Fruit fly (Drosophila melanogaster) whole organism, embryonic: ENCODE data around the gene Paris.

ENCODE experiments used
- BEAF-32 ChIP-seq: fragments of 200-800 bp; sonication (Bioruptor generic); optimal IDR thresholded peaks from 3 replicates; lab custom pipeline; 2017; ENCODE audit warnings: missing biosample characterization, missing genetic modification characterization, mild to moderate bottlenecking, moderate library complexity, missing genetic modification reagents
- CG10462 ChIP-seq: fragments of 200-800 bp; sonication (Bioruptor generic); optimal IDR thresholded peaks from 2 replicates; lab custom pipeline; 2016; ENCODE audit warnings: missing biosample characterization, missing genetic modification characterization
- CG10979 ChIP-seq: fragments of 200-800 bp; sonication (Bioruptor generic); optimal IDR thresholded peaks from 2 replicates; lab custom pipeline; 2018; ENCODE audit warnings: missing biosample characterization, mild to moderate bottlenecking, missing genetic modification characterization, moderate library complexity
- CG12071 ChIP-seq: fragments of 200-800 bp; sonication (Bioruptor generic); optimal IDR thresholded peaks from 3 replicates; lab custom pipeline; 2018; ENCODE audit warnings: missing biosample characterization, mild to moderate bottlenecking, missing genetic modification characterization
- CG13296 ChIP-seq: fragments of 200-800 bp; sonication (Bioruptor generic); optimal IDR thresholded peaks from 3 replicates; lab custom pipeline; 2018; ENCODE audit warnings: missing biosample characterization, mild to moderate bottlenecking, missing genetic modification characterization
- CG14710 ChIP-seq: fragments of 200-800 bp; sonication (Bioruptor generic); optimal IDR thresholded peaks from 3 replicates; lab custom pipeline; 2019; ENCODE audit warnings: missing biosample characterization, mild to moderate bottlenecking, missing genetic modification characterization, moderate library complexity
- CG15479 ChIP-seq: fragments of 200-800 bp; sonication (Bioruptor generic); optimal IDR thresholded peaks from 3 replicates; lab custom pipeline; 2019; ENCODE audit warnings: missing biosample characterization, mild to moderate bottlenecking, missing genetic modification characterization, moderate library complexity
- CG15514 ChIP-seq: fragments of 200-800 bp; sonication (Bioruptor generic); optimal IDR thresholded peaks from 3 replicates; lab custom pipeline; 2017; ENCODE audit warnings: missing biosample characterization, missing genetic modification characterization, mild to moderate bottlenecking, moderate library complexity, missing genetic modification reagents
- CG17612 ChIP-seq: fragments of 200-800 bp; sonication (Bioruptor generic); IDR thresholded peaks from 2 replicates; pipeline ENCODE4 v1.3.6; 2022; ENCODE audit warnings: missing biosample characterization, missing genetic modification characterization
- CG2116 ChIP-seq: fragments of 200-800 bp; sonication (Bioruptor generic); optimal IDR thresholded peaks from 3 replicates; lab custom pipeline; 2018; ENCODE audit warnings: missing biosample characterization, mild to moderate bottlenecking, missing genetic modification characterization
- CG31365 ChIP-seq: fragments of 200-800 bp; sonication (Bioruptor generic); optimal IDR thresholded peaks from 2 replicates; lab custom pipeline; 2018; ENCODE audit warnings: missing biosample characterization, mild to moderate bottlenecking, missing genetic modification characterization
- CG34224 ChIP-seq: fragments of 200-800 bp; sonication (Bioruptor generic); IDR thresholded peaks from 3 replicates; pipeline ENCODE4 v1.3.6; 2022; ENCODE audit warnings: missing biosample characterization, missing genetic modification characterization; ENCODE audit not compliant: partially characterized antibody
- CG4617 ChIP-seq: fragments of 200-800 bp; sonication (Bioruptor generic); optimal IDR thresholded peaks from 3 replicates; lab custom pipeline; 2016; ENCODE audit warnings: missing biosample characterization, missing genetic modification characterization, borderline replicate concordance
- CG7745 ChIP-seq: fragments of 200-800 bp; sonication (Bioruptor generic); optimal IDR thresholded peaks from 2 replicates; lab custom pipeline; 2018; ENCODE audit warnings: missing biosample characterization, mild to moderate bottlenecking, missing genetic modification characterization, moderate library complexity
- CG7963 ChIP-seq: fragments of 200-800 bp; sonication (Bioruptor generic); IDR thresholded peaks from 3 replicates; pipeline ENCODE4 v1.3.6; 2022; ENCODE audit warnings: missing biosample characterization, missing genetic modification characterization; ENCODE audit not compliant: partially characterized antibody
- CkIIα-i1 ChIP-seq: fragments of 200-800 bp; sonication (Bioruptor generic); IDR thresholded peaks from 2 replicates; pipeline ENCODE4 v1.3.6; 2022; ENCODE audit warnings: missing biosample characterization, missing genetic modification characterization
- Dll ChIP-seq: fragments of 200-800 bp; sonication (Bioruptor generic); IDR thresholded peaks from 4 replicates; pipeline ENCODE4 v1.3.6; 2022; ENCODE audit warnings: missing biosample characterization, missing genetic modification characterization; ENCODE audit not compliant: partially characterized antibody
- Dp ChIP-seq: fragments of 200-800 bp; sonication (Bioruptor generic); optimal IDR thresholded peaks from 2 replicates; lab custom pipeline; 2018; ENCODE audit warnings: missing biosample characterization, mild to moderate bottlenecking, missing genetic modification characterization, moderate library complexity
- Dref ChIP-seq: fragments of 200-800 bp; sonication (Bioruptor generic); IDR thresholded peaks from 2 replicates; pipeline ENCODE4 v1.3.6; 2022; ENCODE audit warnings: missing biosample characterization, missing genetic modification characterization
- Elba2 ChIP-seq: fragments of 200-800 bp; sonication (Bioruptor generic); optimal IDR thresholded peaks from 3 replicates; lab custom pipeline; 2016; ENCODE audit warnings: missing biosample characterization, missing genetic modification characterization
- Fer1 ChIP-seq: fragments of 200-800 bp; sonication (Bioruptor generic); optimal IDR thresholded peaks from 2 replicates; lab custom pipeline; 2017; ENCODE audit warnings: missing biosample characterization, mild to moderate bottlenecking, missing genetic modification characterization
- MBD-R2 ChIP-seq: fragments of 200-800 bp; sonication (Bioruptor generic); IDR thresholded peaks from 2 replicates; pipeline ENCODE4 v1.3.6; 2022; ENCODE audit warnings: missing biosample characterization, missing genetic modification characterization
- MESR4 ChIP-seq: fragments of 200-800 bp; sonication (Bioruptor generic); optimal IDR thresholded peaks from 2 replicates; lab custom pipeline; 2018; ENCODE audit warnings: missing biosample characterization, mild to moderate bottlenecking, missing genetic modification characterization, moderate library complexity
- Med ChIP-seq: fragments of 200-800 bp; sonication (Bioruptor generic); peaks from one replicate; lab custom pipeline; 2016; ENCODE audit warnings: missing biosample characterization, missing genetic modification characterization, mild to moderate bottlenecking, inconsistent platforms, moderate library complexity
- Opbp ChIP-seq: fragments of 200-800 bp; sonication (Bioruptor generic); IDR thresholded peaks from 3 replicates; pipeline ENCODE4 v1.3.6; 2022; ENCODE audit warnings: missing biosample characterization, missing genetic modification characterization; ENCODE audit not compliant: partially characterized antibody
- Poxn ChIP-seq: fragments of 200-800 bp; sonication (Bioruptor generic); IDR thresholded peaks from 2 replicates; pipeline ENCODE4 v1.3.6; 2022; ENCODE audit warnings: missing biosample characterization, missing genetic modification characterization
- Side ChIP-seq: fragments of 200-800 bp; sonication (Bioruptor generic); optimal IDR thresholded peaks from 2 replicates; lab custom pipeline; 2016; ENCODE audit warnings: missing biosample characterization, missing genetic modification characterization
- Stat92E ChIP-seq, 3 experiments: fragments of >200 bp in 2 of 3; fragments of 200-800 bp in 1 of 3; sonication (Bioruptor generic) in 1 of 3; optimal IDR thresholded peaks; 2 replicates each; lab custom pipeline; 2017 to 2019; ENCODE audit warnings: missing biosample characterization in 3 of 3, missing genetic modification characterization in 3 of 3, mild to moderate bottlenecking in 1 of 3, moderate library complexity in 1 of 3
- Xbp1 ChIP-seq: fragments of 200-800 bp; sonication (Bioruptor generic); optimal IDR thresholded peaks from 3 replicates; lab custom pipeline; 2016; ENCODE audit warnings: missing biosample characterization, mild to moderate bottlenecking, missing genetic modification characterization
- Xrp1 ChIP-seq: fragments of 200-800 bp; sonication (Bioruptor generic); IDR thresholded peaks from 2 replicates; pipeline ENCODE4 v1.3.6; 2022; ENCODE audit warnings: missing biosample characterization, missing genetic modification characterization
- bowl ChIP-seq: fragments of 200-800 bp; sonication (Bioruptor generic); IDR thresholded peaks from 2 replicates; pipeline ENCODE4 v1.3.6; 2022; ENCODE audit warnings: missing biosample characterization, missing genetic modification characterization
- cwo ChIP-seq: fragments of 200-800 bp; sonication (Bioruptor generic); optimal IDR thresholded peaks from 3 replicates; lab custom pipeline; 2017; ENCODE audit warnings: missing biosample characterization, missing genetic modification characterization, mild to moderate bottlenecking, moderate library complexity, missing genetic modification reagents
- dm ChIP-seq: fragments of 200-800 bp; sonication (Bioruptor generic); optimal IDR thresholded peaks from 3 replicates; lab custom pipeline; 2016; ENCODE audit warnings: missing biosample characterization, missing genetic modification characterization
- hb ChIP-seq: fragments of 200-800 bp; sonication (Bioruptor generic); IDR thresholded peaks from 3 replicates; pipeline ENCODE4 v1.3.6; 2022; ENCODE audit warnings: missing biosample characterization, missing genetic modification characterization; ENCODE audit not compliant: partially characterized antibody
- hbn ChIP-seq: fragments of 200-800 bp; sonication (Bioruptor generic); IDR thresholded peaks from 2 replicates; pipeline ENCODE4 v1.3.6; 2022; ENCODE audit warnings: missing biosample characterization, missing genetic modification characterization; ENCODE audit not compliant: partially characterized antibody
- hkb ChIP-seq, 2 experiments: fragments of 200-800 bp in 1 of 2; fragments of >200 bp in 1 of 2; sonication (Bioruptor generic) in 1 of 2; IDR thresholded peaks in 1 of 2; optimal IDR thresholded peaks in 1 of 2; 2 replicates each; pipeline versions ENCODE4 v1.3.6 to Lab custom; 2017 to 2022; ENCODE audit warnings: missing biosample characterization in 1 of 2, missing genetic modification characterization in 1 of 2
- inv ChIP-seq: fragments of 200-800 bp; sonication (Bioruptor generic); IDR thresholded peaks from 2 replicates; pipeline ENCODE4 v1.3.6; 2022; ENCODE audit warnings: missing biosample characterization, missing genetic modification characterization; ENCODE audit not compliant: partially characterized antibody
- mld ChIP-seq: fragments of 200-800 bp; sonication (Bioruptor generic); IDR thresholded peaks from 3 replicates; pipeline ENCODE4 v1.3.6; 2022; ENCODE audit warnings: missing biosample characterization, missing genetic modification characterization; ENCODE audit not compliant: partially characterized antibody
- nmo ChIP-seq: fragments of 200-800 bp; sonication (Bioruptor generic); optimal IDR thresholded peaks from 2 replicates; lab custom pipeline; 2018; ENCODE audit warnings: missing biosample characterization, mild to moderate bottlenecking, missing genetic modification characterization, moderate library complexity
- onecut ChIP-seq: fragments of 200-800 bp; sonication (Bioruptor generic); IDR thresholded peaks from 2 replicates; pipeline ENCODE4 v1.3.6; 2022; ENCODE audit warnings: missing biosample characterization, missing genetic modification characterization
- pb ChIP-seq: fragments of 200-800 bp; sonication (Bioruptor generic); optimal IDR thresholded peaks from 3 replicates; lab custom pipeline; 2016; ENCODE audit warnings: missing biosample characterization, missing genetic modification characterization
- phol ChIP-seq: fragments of 200-800 bp; sonication (Bioruptor generic); optimal IDR thresholded peaks from 3 replicates; lab custom pipeline; 2018; ENCODE audit warnings: missing biosample characterization, mild to moderate bottlenecking, missing genetic modification characterization, moderate library complexity
- sisA ChIP-seq: fragments of 200-800 bp; sonication (Bioruptor generic); IDR thresholded peaks from 2 replicates; pipeline ENCODE4 v1.3.6; 2022; ENCODE audit warnings: missing biosample characterization, missing genetic modification characterization
- ssp ChIP-seq: fragments of 200-800 bp; sonication (Bioruptor generic); IDR thresholded peaks from 2 replicates; pipeline ENCODE4 v1.3.6; 2022; ENCODE audit warnings: missing biosample characterization, missing genetic modification characterization
- tna ChIP-seq: fragments of 200-800 bp; sonication (Bioruptor generic); IDR thresholded peaks from 2 replicates; pipeline ENCODE4 v1.3.6; 2022; ENCODE audit warnings: missing biosample characterization, missing genetic modification characterization; ENCODE audit not compliant: partially characterized antibody
- vnd ChIP-seq: fragments of 200-800 bp; sonication (Bioruptor generic); IDR thresholded peaks from 3 replicates; pipeline ENCODE4 v1.3.6; 2022; ENCODE audit warnings: missing biosample characterization, missing genetic modification characterization; ENCODE audit not compliant: partially characterized antibody
- zen2 ChIP-seq: fragments of 200-800 bp; sonication (Bioruptor generic); IDR thresholded peaks from 3 replicates; pipeline ENCODE4 v1.3.6; 2022; ENCODE audit warnings: missing biosample characterization, missing genetic modification characterization; ENCODE audit not compliant: partially characterized antibody

Gene Paris

dm6 chr2L:4444457-4444856 is 19.0 kb upstream of the Paris start, which contains the start of the genes morgue and Elp3 (continued):
- TF ChIP-seq bowl (GFP tag; lab: Robert Waterston, UW): no peak
- no peak for TF ChIP-seq sisA (GFP tag; lab: Robert Waterston, UW)
- no peak for TF ChIP-seq CkIIα-i1
- no peak for TF ChIP-seq Side (GFP tag; lab: Kevin White, UChicago)
- TF ChIP-seq Fer1 (GFP tag; lab: Kevin White, UChicago): peak; percentile 17
- peak; percentile 50 for TF ChIP-seq BEAF-32 (GFP tag; lab: Kevin White, UChicago)
- TF ChIP-seq CG31365: no peak
- TF ChIP-seq CG15514: peak; percentile 51
- TF ChIP-seq CG34224: peak; percentile 78
- TF ChIP-seq mld: peak; percentile 89
- peak; percentile 83 for TF ChIP-seq tna (GFP tag; lab: Robert Waterston, UW)
- TF ChIP-seq nmo (GFP tag; lab: Kevin White, UChicago): peak; percentile 5
- TF ChIP-seq CG14710 (tag; lab: Kevin White, UChicago): peak; percentile 55
- no peak for TF ChIP-seq CG15479 (GFP tag; lab: Kevin White, UChicago)
- no peak for TF ChIP-seq Xbp1 (GFP tag; lab: Kevin White, UChicago)
- peak; percentile 56 for TF ChIP-seq Elba2
- peak; percentile 65; the same call in 2 of the 4 replicates for TF ChIP-seq Dll (GFP tag; lab: Robert Waterston, UW)
- 0 out of 3 replicates have a peak, but pooled peaks have one; percentile 25 for TF ChIP-seq hb (GFP tag; lab: Robert Waterston, UW)
- no peak for TF ChIP-seq CG10462 (GFP tag; lab: Kevin White, UChicago)
- no peak for TF ChIP-seq ssp
- peak in 1 of 3 experiments; percentile 23 for TF ChIP-seq Stat92E (GFP tag; optimal IDR thresholded peaks at IDR 0.05; lab: Kevin White, UChicago)
- TF ChIP-seq hbn (GFP tag; lab: Robert Waterston, UW): peak; percentile 51
- peak; percentile 84 for TF ChIP-seq MBD-R2 (GFP tag; lab: Robert Waterston, UW)
- no peak for TF ChIP-seq pb (GFP tag; lab: Kevin White, UChicago)
- TF ChIP-seq dm (GFP tag; lab: Kevin White, UChicago): peak; percentile 89
- peak; percentile 86 for TF ChIP-seq CG4617 (GFP tag; lab: Kevin White, UChicago)
- TF ChIP-seq zen2 (GFP tag; lab: Robert Waterston, UW): peak; percentile 79
- TF ChIP-seq Med: peak; percentile 73
- no peak for TF ChIP-seq CG10979
- TF ChIP-seq CG7745 (tag; lab: Kevin White, UChicago): no peak
- no peak for TF ChIP-seq CG12071 (GFP tag; lab: Kevin White, UChicago)
- TF ChIP-seq Dp (GFP tag; lab: Kevin White, UChicago): peak; percentile 33
- TF ChIP-seq CG13296 (GFP tag; lab: Kevin White, UChicago): no peak
- peak; percentile 45 for TF ChIP-seq cwo (GFP tag; lab: Kevin White, UChicago)
- peak; percentile 72; the same call in 2 of the 3 replicates for TF ChIP-seq Opbp
- TF ChIP-seq phol: peak; percentile 11
- TF ChIP-seq onecut (GFP tag; lab: Robert Waterston, UW): peak; percentile 45
- peak; percentile 48; the same call in 1 of the 2 replicates for TF ChIP-seq inv
- peak; percentile 86 for TF ChIP-seq Dref
- peak; percentile 83 for TF ChIP-seq CG7963 (GFP tag; lab: Robert Waterston, UW)
- TF ChIP-seq vnd (GFP tag; lab: Robert Waterston, UW): peak; percentile 66
- TF ChIP-seq MESR4 (GFP tag; lab: Kevin White, UChicago): peak; percentile 86
- peak; percentile 68 for TF ChIP-seq CG2116 (GFP tag; lab: Kevin White, UChicago)
- no peak for TF ChIP-seq Poxn (GFP tag; lab: Robert Waterston, UW)
- no peak for TF ChIP-seq hkb (optimal IDR thresholded peaks at IDR 0.05; lab: Kevin White, UChicago)
- 0 out of 2 replicates have a peak, but pooled peaks have one; percentile 22 for TF ChIP-seq hkb (GFP tag; IDR thresholded peaks at IDR 0.05; lab: Robert Waterston, UW)
- TF ChIP-seq CG17612: no peak
- 0 out of 2 replicates have a peak, but pooled peaks have one; percentile 6 for TF ChIP-seq Xrp1 (GFP tag; lab: Robert Waterston, UW)
